Fruit fly (Drosophila melanogaster) whole organism, pupa: ENCODE measurements around the gene Karl.

Experiments
- CG34367 ChIP-seq: fragments of 200-800 bp; sonication (Bioruptor generic); optimal IDR thresholded peaks from 2 replicates; lab custom pipeline; 2018; ENCODE audit warnings: missing biosample characterization, mild to moderate bottlenecking, missing genetic modification characterization
- CG8159 ChIP-seq: fragments of 200-800 bp; sonication (Bioruptor generic); optimal IDR thresholded peaks from 3 replicates; lab custom pipeline; 2018; ENCODE audit warnings: missing biosample characterization, mild to moderate bottlenecking, missing genetic modification characterization, moderate library complexity
- Pif1A ChIP-seq: fragments of 200-800 bp; sonication (Bioruptor generic); optimal IDR thresholded peaks from 3 replicates; lab custom pipeline; 2016; ENCODE audit warnings: missing biosample characterization, missing genetic modification characterization
- Pif1B ChIP-seq: fragments of 200-800 bp; sonication (Bioruptor generic); optimal IDR thresholded peaks from 3 replicates; lab custom pipeline; 2016; ENCODE audit warnings: missing biosample characterization, missing genetic modification characterization

DNA sequence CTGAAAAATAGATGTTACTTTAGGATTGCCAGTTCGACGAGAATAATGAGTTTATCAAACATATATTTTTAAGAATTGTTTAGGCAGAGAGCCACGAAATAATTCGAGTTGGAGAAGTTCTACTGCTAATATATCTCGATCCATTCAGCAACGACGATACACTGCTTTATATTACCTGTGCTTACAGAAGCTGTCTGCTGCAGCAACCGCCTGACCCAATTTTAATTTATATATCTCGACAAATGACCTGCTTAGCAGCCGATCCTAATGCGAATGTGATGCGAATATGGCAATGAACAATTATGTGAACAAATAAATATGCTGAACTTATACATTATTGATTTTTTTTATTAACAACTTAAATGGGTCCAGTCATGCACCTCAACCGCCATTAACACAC lies 11.3 kb downstream of the Karl start:
- TF ChIP-seq Pif1A (GFP tag; lab: Kevin White, UChicago) (no peak), CG34367 (tag; lab: Kevin White, UChicago) (no peak), CG8159 (tag; lab: Kevin White, UChicago) (no peak), Pif1B (GFP tag; lab: Kevin White, UChicago) (no peak)
